Fruit fly (Drosophila melanogaster): ENCODE data around the gene Ccp84Ae.

Ccp84Ae gene

DNA sequence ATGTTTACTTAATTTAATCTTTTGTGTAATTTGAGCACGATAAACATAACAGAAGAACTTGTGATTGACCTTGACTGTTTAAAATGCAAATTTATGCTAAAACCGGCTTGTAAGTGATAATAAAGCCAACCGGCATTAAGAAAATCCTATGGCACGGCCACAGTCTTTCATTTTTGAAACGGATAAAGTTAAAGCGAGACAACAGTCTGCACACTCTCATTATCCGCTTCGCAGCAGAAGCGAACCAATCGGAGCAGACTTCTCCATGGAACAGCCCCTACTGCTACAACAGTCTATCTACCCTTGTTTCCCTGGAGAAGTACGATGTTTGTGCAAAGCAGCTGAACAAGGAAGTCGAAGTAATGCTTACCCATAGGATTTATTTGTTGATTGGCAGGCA is 8.4 kb downstream of the Ccp84Ae start (continued):
- TF ChIP-seq Dfd (GFP tag; optimal IDR thresholded peaks at IDR 0.05), result no peak
- no peak for TF ChIP-seq Xrp1 (GFP tag; IDR thresholded peaks at IDR 0.05)
- peak; percentile 52; the same call in 1 of the 2 replicates for TF ChIP-seq seq (GFP tag; IDR thresholded peaks at IDR 0.05)
- TF ChIP-seq btn (GFP tag; optimal IDR thresholded peaks at IDR 0.05), result no peak
- no peak for TF ChIP-seq H15 (GFP tag; IDR thresholded peaks at IDR 0.05)
- TF ChIP-seq CG15601 (tag; optimal IDR thresholded peaks at IDR 0.05), result no peak
- no peak for TF ChIP-seq Optix (GFP tag; IDR thresholded peaks at IDR 0.05)
- no peak for TF ChIP-seq salm (tag; optimal IDR thresholded peaks at IDR 0.05)
- TF ChIP-seq nom (GFP tag; optimal IDR thresholded peaks at IDR 0.05), result no peak
- peak; percentile 3 for TF ChIP-seq pros (GFP tag; optimal IDR thresholded peaks at IDR 0.05)
- TF ChIP-seq Antp (GFP tag; optimal IDR thresholded peaks at IDR 0.05), result no peak
- no peak for TF ChIP-seq p53 (GFP tag; optimal IDR thresholded peaks at IDR 0.05)
- TF ChIP-seq Ravus (GFP tag; IDR thresholded peaks at IDR 0.05), result no peak
- TF ChIP-seq CG2889 (GFP tag; IDR thresholded peaks at IDR 0.05), result no peak
- no peak for TF ChIP-seq trh (GFP tag; optimal IDR thresholded peaks at IDR 0.05)
- peak; percentile 27 for TF ChIP-seq jing (GFP tag; optimal IDR thresholded peaks at IDR 0.05)
- TF ChIP-seq CG6683 (GFP tag; optimal IDR thresholded peaks at IDR 0.05), result no peak
- TF ChIP-seq tin (GFP tag; optimal IDR thresholded peaks at IDR 0.05), result no peak
- TF ChIP-seq toy (GFP tag; IDR thresholded peaks at IDR 0.05), result no peak
- no peak for TF ChIP-seq HmgD (GFP tag; optimal IDR thresholded peaks at IDR 0.05)
- no peak for TF ChIP-seq CG7271 (tag; optimal IDR thresholded peaks at IDR 0.05)
- no peak for TF ChIP-seq lola (GFP tag; optimal IDR thresholded peaks at IDR 0.05)
- TF ChIP-seq stc (GFP tag; IDR thresholded peaks at IDR 0.05), result no peak
- TF ChIP-seq Nf-YA (GFP tag; IDR thresholded peaks at IDR 0.05), result peak; percentile 91
- TF ChIP-seq CG10321 (GFP tag; IDR thresholded peaks at IDR 0.05), result peak; percentile 94
- TF ChIP-seq ssp (GFP tag; IDR thresholded peaks at IDR 0.05), result no peak
- no peak for TF ChIP-seq bowl (GFP tag; IDR thresholded peaks at IDR 0.05)
- TF ChIP-seq Hr78 (GFP tag; optimal IDR thresholded peaks at IDR 0.05), result no peak
- no peak for TF ChIP-seq exex (tag; optimal IDR thresholded peaks at IDR 0.05)
- TF ChIP-seq nmo (GFP tag; optimal IDR thresholded peaks at IDR 0.05), result no peak
- no peak for TF ChIP-seq corto (GFP tag; optimal IDR thresholded peaks at IDR 0.05)
- peak; percentile 52 for TF ChIP-seq Jarid2 (GFP tag; optimal IDR thresholded peaks at IDR 0.05)
- no peak for TF ChIP-seq zen (tag; optimal IDR thresholded peaks at IDR 0.05)
- no peak for TF ChIP-seq CG8089 (GFP tag; optimal IDR thresholded peaks at IDR 0.05)
- no peak for TF ChIP-seq NfI (GFP tag; optimal IDR thresholded peaks at IDR 0.05)
- no peak for TF ChIP-seq wek (GFP tag; optimal IDR thresholded peaks at IDR 0.05)
- no peak for TF ChIP-seq Vsx1 (GFP tag; optimal IDR thresholded peaks at IDR 0.05)
- TF ChIP-seq CG30403 (GFP tag; optimal IDR thresholded peaks at IDR 0.05), result no peak
- no peak for TF ChIP-seq Oaz (GFP tag; IDR thresholded peaks at IDR 0.05)
- no peak for TF ChIP-seq pnt (GFP tag; optimal IDR thresholded peaks at IDR 0.05)
- TF ChIP-seq HmgZ (tag; optimal IDR thresholded peaks at IDR 0.05), result no peak

DNA sequence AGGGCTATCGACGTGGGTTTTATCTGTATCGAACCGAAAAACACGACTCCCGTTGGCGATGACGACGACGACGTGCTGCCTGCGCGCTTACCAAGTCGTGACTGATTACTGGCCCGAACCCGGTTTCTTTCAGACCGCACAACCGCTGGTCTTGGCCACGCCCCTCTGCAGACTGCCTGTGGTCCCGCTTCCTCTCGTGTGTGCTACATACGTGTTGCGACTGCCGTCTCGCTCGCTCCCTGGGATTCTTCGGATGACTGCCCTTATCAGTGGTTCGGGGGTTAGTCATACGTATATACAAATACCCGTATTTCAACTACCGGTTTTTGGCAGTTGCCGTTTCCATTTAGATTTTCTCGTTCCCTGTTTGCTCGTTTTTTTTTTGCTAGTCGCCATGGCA is 13.1 kb downstream of the Ccp84Ae start, which contains the start of gene lab:
Gene lab, minus strand, starts transcription at position 111 of the 400 bp plus-strand sequence.
- TF ChIP-seq crol (GFP tag; IDR thresholded peaks at IDR 0.05) (peak; percentile 50), CG1603 (tag; optimal IDR thresholded peaks at IDR 0.05) (no peak), bbx (GFP tag; IDR thresholded peaks at IDR 0.05; ENCODE audit: partially characterized antibody) (0 out of 2 replicates have a peak, but pooled peaks have one; percentile 15), grn (GFP tag; optimal IDR thresholded peaks at IDR 0.05) (peak; percentile 28), sim (GFP tag; IDR thresholded peaks at IDR 0.05) (0 out of 2 replicates have a peak, but pooled peaks have one; percentile 24), Nf-YA (GFP tag; IDR thresholded peaks at IDR 0.05) (peak; percentile 76), sqz (GFP tag; optimal IDR thresholded peaks at IDR 0.05) (peak; percentile 67), CG5953 (GFP tag; IDR thresholded peaks at IDR 0.05) (no peak), org-1 (GFP tag; optimal IDR thresholded peaks at IDR 0.05) (no peak), CG3995 (GFP tag; optimal IDR thresholded peaks at IDR 0.05) (peak; percentile 4), yki (optimal IDR thresholded peaks at IDR 0.05) (no peak), CG34422 (GFP tag; IDR thresholded peaks at IDR 0.05) (peak; percentile 32; the same call in 1 of the 3 replicates), pros (GFP tag; optimal IDR thresholded peaks at IDR 0.05) (peak; percentile 33), CG7987 (GFP tag; optimal IDR thresholded peaks at IDR 0.05) (no peak), da (GFP tag; optimal IDR thresholded peaks at IDR 0.05) (no peak)
